Fruit fly (Drosophila melanogaster) whole organism, prepupa: Measurements from ENCODE around the gene CG4907.

Source experiments
- Blimp-1 ChIP-seq: fragments of 200-800 bp; sonication (Bioruptor generic); optimal IDR thresholded peaks from 3 replicates; lab custom pipeline; 2017; ENCODE audit warnings: missing biosample characterization, missing genetic modification characterization, mild to moderate bottlenecking, moderate library complexity, missing genetic modification reagents
- CG11762 ChIP-seq: fragments of 200-800 bp; sonication (Bioruptor generic); optimal IDR thresholded peaks from 3 replicates; lab custom pipeline; 2016; ENCODE audit warnings: missing biosample characterization, missing genetic modification characterization; ENCODE audit not compliant: insufficient read depth
- CG15336 ChIP-seq: fragments of 200-800 bp; sonication (Bioruptor generic); IDR thresholded peaks from 2 replicates; pipeline ENCODE4 v1.3.6; 2022; ENCODE audit warnings: missing biosample characterization, missing genetic modification characterization
- CG16779 ChIP-seq: fragments of 200-800 bp; sonication (Bioruptor generic); optimal IDR thresholded peaks from 3 replicates; lab custom pipeline; 2017; ENCODE audit warnings: missing biosample characterization, mild to moderate bottlenecking, missing genetic modification characterization
- CG3032 ChIP-seq: fragments of 200-800 bp; optimal IDR thresholded peaks from 2 replicates; lab custom pipeline; 2019; ENCODE audit warnings: missing biosample characterization, mild to moderate bottlenecking, missing genetic modification characterization, moderate library complexity
- CG34406 ChIP-seq: fragments of 200-800 bp; sonication (Bioruptor generic); optimal IDR thresholded peaks from 3 replicates; lab custom pipeline; 2016; ENCODE audit warnings: missing biosample characterization, missing genetic modification characterization
- CG3919 ChIP-seq: fragments of 200-800 bp; sonication (Bioruptor generic); optimal IDR thresholded peaks from 3 replicates; lab custom pipeline; 2016; ENCODE audit warnings: missing biosample characterization, missing genetic modification characterization
- CG7368 ChIP-seq: fragments of 200-800 bp; sonication (Bioruptor generic); optimal IDR thresholded peaks from 3 replicates; lab custom pipeline; 2016; ENCODE audit warnings: missing biosample characterization, missing genetic modification characterization
- CG8632 ChIP-seq: fragments of 200-800 bp; sonication (Bioruptor generic); optimal IDR thresholded peaks from 3 replicates; lab custom pipeline; 2016; ENCODE audit warnings: missing biosample characterization, missing genetic modification characterization
- Smox ChIP-seq: fragments of 200-800 bp; sonication (Bioruptor generic); optimal IDR thresholded peaks from 3 replicates; lab custom pipeline; 2016; ENCODE audit warnings: missing biosample characterization, missing genetic modification characterization
- Sox102F ChIP-seq: fragments of 200-800 bp; sonication (Bioruptor generic); optimal IDR thresholded peaks from 2 replicates; lab custom pipeline; 2016; ENCODE audit warnings: missing biosample characterization, mild to moderate bottlenecking, missing genetic modification characterization
- eg ChIP-seq: fragments of 200-800 bp; sonication (Bioruptor generic); IDR thresholded peaks from 3 replicates; pipeline ENCODE4 v1.3.6; 2022; ENCODE audit warnings: missing biosample characterization, missing genetic modification characterization
- lz ChIP-seq: fragments of 200-800 bp; sonication (Bioruptor generic); optimal IDR thresholded peaks from 3 replicates; lab custom pipeline; 2016; ENCODE audit warnings: missing biosample characterization, missing genetic modification characterization
- topi ChIP-seq: fragments of 200-800 bp; sonication (Bioruptor generic); optimal IDR thresholded peaks from 3 replicates; lab custom pipeline; 2016; ENCODE audit warnings: missing biosample characterization, missing genetic modification characterization

dm6 chr3R:22751111-22751510, 40.5 kb upstream of the CG4907 start:
- TF ChIP-seq Blimp-1 (GFP tag; lab: Kevin White, UChicago) (no peak), CG7368 (peak; percentile 42), CG11762 (GFP tag; lab: Kevin White, UChicago) (peak; percentile 42), CG8632 (GFP tag; lab: Kevin White, UChicago) (no peak), Sox102F (GFP tag; lab: Kevin White, UChicago) (peak; percentile 26), CG3919 (GFP tag; lab: Kevin White, UChicago) (no peak), CG16779 (tag; lab: Kevin White, UChicago) (no peak), lz (GFP tag; lab: Kevin White, UChicago) (peak; percentile 25), CG34406 (GFP tag; lab: Kevin White, UChicago) (peak; percentile 2), CG3032 (no peak), eg (GFP tag; lab: Robert Waterston, UW) (peak; percentile 62; the same call in 2 of the 3 replicates), CG15336 (GFP tag; lab: Robert Waterston, UW) (peak; percentile 64; the same call in 1 of the 2 replicates), Smox (GFP tag; lab: Kevin White, UChicago) (peak; percentile 6), topi (GFP tag; lab: Kevin White, UChicago) (peak; percentile 9)
